Worm (Caenorhabditis elegans) whole organism, L3 larva: ENCODE measurements around the gene tag-77.

ENCODE experiments used
- R02D3.7 ChIP-seq: fragments of 150-350 bp; optimal IDR thresholded peaks from 2 replicates; lab custom pipeline; 2014; ENCODE audit warnings: missing biosample characterization, missing genetic modification characterization
- ZK546.5 ChIP-seq: sonication (generic microtip); optimal IDR thresholded peaks from 2 replicates; lab custom pipeline; 2017; ENCODE audit warnings: missing biosample characterization, missing genetic modification characterization
- aly-2 ChIP-seq: fragments of 150-350 bp; optimal IDR thresholded peaks from 2 replicates; lab custom pipeline; 2014; ENCODE audit warnings: missing biosample characterization, missing genetic modification characterization
- ama-1 ChIP-seq: fragments of 150-350 bp; optimal IDR thresholded peaks from 2 replicates; lab custom pipeline; 2018
- ceh-16 ChIP-seq: sonication (generic microtip); optimal IDR thresholded peaks from 2 replicates; lab custom pipeline; 2017; ENCODE audit warnings: missing biosample characterization, missing genetic modification characterization
- ceh-82 ChIP-seq: fragments of 150-350 bp; optimal IDR thresholded peaks from 2 replicates; lab custom pipeline; 2014; ENCODE audit warnings: missing biosample characterization, missing genetic modification characterization
- ceh-9 ChIP-seq: sonication (generic microtip); optimal IDR thresholded peaks from 2 replicates; lab custom pipeline; 2018; ENCODE audit warnings: missing biosample characterization, missing genetic modification characterization
- daf-12 ChIP-seq: fragments of 150-350 bp; optimal IDR thresholded peaks from 2 replicates; lab custom pipeline; 2014; ENCODE audit warnings: missing biosample characterization, missing genetic modification reagents, missing genetic modification characterization
- egl-5 ChIP-seq: fragments of 150-350 bp; optimal IDR thresholded peaks from 2 replicates; lab custom pipeline; 2017; ENCODE audit warnings: missing biosample characterization, missing genetic modification reagents, missing genetic modification characterization, inconsistent platforms
- elt-1 ChIP-seq: fragments of 150-350 bp; optimal IDR thresholded peaks from 2 replicates; lab custom pipeline; 2014; ENCODE audit warnings: missing biosample characterization, missing genetic modification characterization
- elt-2 ChIP-seq: sonication (generic microtip); optimal IDR thresholded peaks from 2 replicates; lab custom pipeline; 2016; ENCODE audit warnings: missing genetic modification reagents, mild to moderate bottlenecking, missing genetic modification characterization, missing compliant biosample characterization
- elt-3 ChIP-seq, 3 experiments: fragments of 150-350 bp in 1 of 3; sonication (generic microtip) in 2 of 3; optimal IDR thresholded peaks; 2 replicates in 2 of 3; 4 replicates in 1 of 3; lab custom pipeline; 2014 to 2017; ENCODE audit warnings: missing biosample characterization in 3 of 3, missing genetic modification characterization in 3 of 3
- fkh-10 ChIP-seq: sonication (generic microtip); optimal IDR thresholded peaks from 2 replicates; lab custom pipeline; 2017; ENCODE audit warnings: missing biosample characterization, missing genetic modification reagents, missing genetic modification characterization
- fkh-2 ChIP-seq: fragments of 150-350 bp; optimal IDR thresholded peaks from 2 replicates; lab custom pipeline; 2014; ENCODE audit warnings: missing biosample characterization, missing genetic modification reagents, missing genetic modification characterization
- fos-1 ChIP-seq: fragments of 150-350 bp; optimal IDR thresholded peaks from 2 replicates; lab custom pipeline; 2014; ENCODE audit warnings: missing biosample characterization, missing genetic modification characterization
- hmg-11 ChIP-seq: sonication (generic microtip); optimal IDR thresholded peaks from 2 replicates; lab custom pipeline; 2016; ENCODE audit warnings: missing genetic modification characterization, missing compliant biosample characterization
- jun-1 ChIP-seq: fragments of 150-350 bp; optimal IDR thresholded peaks from 2 replicates; lab custom pipeline; 2014; ENCODE audit warnings: missing biosample characterization, missing genetic modification reagents, missing genetic modification characterization
- lin-15B ChIP-seq: fragments of 150-350 bp; optimal IDR thresholded peaks from 2 replicates; lab custom pipeline; 2014; ENCODE audit warnings: missing biosample characterization, missing genetic modification characterization
- lin-39 ChIP-seq: fragments of 150-350 bp; optimal IDR thresholded peaks from 2 replicates; lab custom pipeline; 2018; ENCODE audit warnings: missing biosample characterization, missing genetic modification reagents, missing genetic modification characterization
- mml-1 ChIP-seq: fragments of 150-350 bp; sonication (generic microtip); optimal IDR thresholded peaks from 3 replicates; lab custom pipeline; 2014; ENCODE audit warnings: missing biosample characterization, missing genetic modification characterization
- nfya-1 ChIP-seq: sonication (generic microtip); optimal IDR thresholded peaks from 2 replicates; lab custom pipeline; 2017; ENCODE audit warnings: missing genetic modification characterization, mild to moderate bottlenecking, missing compliant biosample characterization, antibody characterized with exemption, moderate library complexity; ENCODE audit not compliant: insufficient read depth
- nhr-11 ChIP-seq: fragments of 150-350 bp; optimal IDR thresholded peaks from 2 replicates; lab custom pipeline; 2014; ENCODE audit warnings: missing biosample characterization, missing genetic modification characterization
- nhr-12 ChIP-seq: fragments of 150-350 bp; optimal IDR thresholded peaks from 2 replicates; lab custom pipeline; 2014; ENCODE audit warnings: missing biosample characterization, missing genetic modification characterization
- nhr-23 ChIP-seq: fragments of 150-350 bp; optimal IDR thresholded peaks from 2 replicates; lab custom pipeline; 2014; ENCODE audit warnings: missing biosample characterization, missing genetic modification reagents, missing genetic modification characterization
- nhr-237 ChIP-seq: fragments of 150-350 bp; optimal IDR thresholded peaks from 2 replicates; lab custom pipeline; 2014; ENCODE audit warnings: missing biosample characterization, missing genetic modification characterization
- nhr-25 ChIP-seq: sonication (generic microtip); optimal IDR thresholded peaks from 2 replicates; lab custom pipeline; 2017; ENCODE audit warnings: missing biosample characterization, missing genetic modification characterization
- nhr-28 ChIP-seq: fragments of 150-350 bp; optimal IDR thresholded peaks from 2 replicates; lab custom pipeline; 2014; ENCODE audit warnings: missing biosample characterization, missing genetic modification characterization
- nhr-76 ChIP-seq: fragments of 150-350 bp; sonication (generic microtip); optimal IDR thresholded peaks from 5 replicates; lab custom pipeline; 2014; ENCODE audit warnings: missing biosample characterization, missing genetic modification characterization
- nhr-77 ChIP-seq: fragments of 150-350 bp; optimal IDR thresholded peaks from 2 replicates; lab custom pipeline; 2014; ENCODE audit warnings: missing biosample characterization, missing genetic modification characterization
- pha-4 ChIP-seq: fragments of 150-350 bp; optimal IDR thresholded peaks from 2 replicates; lab custom pipeline; 2014; ENCODE audit warnings: missing biosample characterization, missing genetic modification reagents, missing genetic modification characterization
- pqm-1 ChIP-seq: fragments of 150-350 bp; optimal IDR thresholded peaks from 2 replicates; lab custom pipeline; 2017; ENCODE audit warnings: missing biosample characterization, missing genetic modification characterization, inconsistent platforms
- sea-2 ChIP-seq: fragments of 150-350 bp; sonication (generic microtip); optimal IDR thresholded peaks from 4 replicates; lab custom pipeline; 2014; ENCODE audit warnings: missing biosample characterization, missing genetic modification reagents, missing genetic modification characterization
- skn-1 ChIP-seq: fragments of 150-350 bp; optimal IDR thresholded peaks from 2 replicates; lab custom pipeline; 2014; ENCODE audit warnings: missing biosample characterization, missing genetic modification characterization
- snpc-4 ChIP-seq: fragments of 150-350 bp; optimal IDR thresholded peaks from 2 replicates; lab custom pipeline; 2014; ENCODE audit warnings: missing biosample characterization, missing genetic modification characterization
- unc-39 ChIP-seq: sonication (generic microtip); optimal IDR thresholded peaks from 4 replicates; lab custom pipeline; 2017; ENCODE audit warnings: missing biosample characterization, missing genetic modification characterization
- unc-62 ChIP-seq: fragments of 150-350 bp; sonication (generic microtip); optimal IDR thresholded peaks from 4 replicates; lab custom pipeline; 2014; ENCODE audit warnings: missing biosample characterization, missing genetic modification reagents, missing genetic modification characterization
- zag-1 ChIP-seq: fragments of 150-350 bp; optimal IDR thresholded peaks from 2 replicates; lab custom pipeline; 2014; ENCODE audit warnings: missing biosample characterization, missing genetic modification characterization
- ztf-11 ChIP-seq: fragments of 150-350 bp; optimal IDR thresholded peaks from 2 replicates; lab custom pipeline; 2014; ENCODE audit warnings: missing biosample characterization, missing genetic modification characterization
- ztf-4 ChIP-seq: fragments of 150-350 bp; optimal IDR thresholded peaks from 2 replicates; lab custom pipeline; 2014; ENCODE audit warnings: missing biosample characterization, missing genetic modification characterization

The tag-77 gene

DNA sequence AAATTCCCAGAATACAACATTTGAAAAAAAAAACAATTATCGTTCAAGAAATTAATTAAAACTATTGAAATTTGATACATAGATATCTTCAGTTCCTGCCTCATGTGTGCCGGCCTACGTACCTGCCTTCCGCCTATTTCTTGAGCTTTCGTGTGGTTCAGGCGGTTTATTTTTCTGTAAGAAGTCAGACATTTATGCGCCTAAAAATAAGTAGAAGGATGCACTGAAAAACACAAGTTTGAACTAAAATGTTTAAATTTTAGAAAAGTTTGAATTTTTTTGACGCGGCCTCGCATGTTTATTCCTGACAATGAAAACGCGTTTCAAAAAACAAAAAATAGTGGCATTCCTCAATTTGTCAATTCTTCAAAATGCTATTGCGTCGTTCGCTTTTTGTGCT is 36.6 kb downstream of the tag-77 start, which contains the start of gene C28C12.11:
TSS of gene C28C12.11 (plus strand) at position 301 of the 400 bp plus-strand sequence.
- TF ChIP-seq nhr-12 (tag; lab: Kevin White, UChicago), result no peak
- TF ChIP-seq nhr-77 (tag; lab: Kevin White, UChicago), result no peak
- no peak for TF ChIP-seq ama-1 (lab: Kevin White, UChicago)
- no peak for TF ChIP-seq daf-12 (tag; lab: Kevin White, UChicago)
- TF ChIP-seq R02D3.7 (tag; lab: Kevin White, UChicago), result no peak
- no peak for TF ChIP-seq ceh-9
- TF ChIP-seq pha-4 (tag; lab: Kevin White, UChicago), result no peak
- no peak for TF ChIP-seq nhr-76 (tag; lab: Kevin White, UChicago)
- no peak for TF ChIP-seq lin-15B (tag; lab: Kevin White, UChicago)
- TF ChIP-seq pqm-1 (tag; lab: Kevin White, UChicago), result no peak
- TF ChIP-seq zag-1 (tag; lab: Kevin White, UChicago), result no peak
- no peak for TF ChIP-seq elt-2 (tag; lab: Kevin White, UChicago)
- no peak for TF ChIP-seq lin-39
- TF ChIP-seq nhr-11 (tag; lab: Kevin White, UChicago), result no peak
- no peak for TF ChIP-seq nhr-23 (tag; lab: Kevin White, UChicago)
- TF ChIP-seq mml-1 (tag; lab: Kevin White, UChicago), result no peak

ce11 chrIV:8472493-8472892 is 37.9 kb downstream of the tag-77 start, which contains the start of gene oat-1:
Gene oat-1 (minus strand): TSS chrIV:8472593.
- no peak for TF ChIP-seq R02D3.7 (tag; lab: Kevin White, UChicago)
- TF ChIP-seq fos-1 (tag; lab: Kevin White, UChicago), result no peak
- TF ChIP-seq ZK546.5, result no peak
- no peak for TF ChIP-seq nhr-23 (tag; lab: Kevin White, UChicago)
- TF ChIP-seq nhr-76 (tag; lab: Kevin White, UChicago), result no peak
- TF ChIP-seq elt-2 (tag; lab: Kevin White, UChicago), result no peak
- TF ChIP-seq ceh-82 (tag; lab: Kevin White, UChicago), result no peak
- TF ChIP-seq ceh-16 (tag; lab: Kevin White, UChicago), result no peak
- no peak for TF ChIP-seq elt-1 (tag; lab: Kevin White, UChicago)
- TF ChIP-seq unc-39 (tag; lab: Kevin White, UChicago), result no peak

DNA sequence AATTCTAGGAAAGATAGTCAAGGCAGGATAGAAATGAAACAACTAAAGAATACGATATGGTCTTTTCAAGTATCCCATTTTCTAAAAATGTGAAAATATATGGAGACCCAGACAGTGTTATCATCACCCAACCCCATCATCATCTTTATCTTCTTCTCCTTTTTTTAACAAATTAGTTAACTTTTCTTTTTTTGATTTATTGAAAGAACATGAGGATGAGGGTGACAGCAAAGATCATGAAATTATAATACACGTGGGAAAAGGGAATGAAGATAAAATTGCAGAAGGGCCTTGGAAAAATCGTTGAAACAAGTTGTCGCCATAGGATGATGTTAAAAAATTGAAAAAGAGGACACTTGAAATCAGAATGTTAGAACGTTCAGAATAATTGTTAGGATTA is 46.2 kb downstream of the tag-77 start:
- TF ChIP-seq nhr-25 (tag; lab: Kevin White, UChicago), result no peak
- no peak for TF ChIP-seq nhr-28 (tag; lab: Kevin White, UChicago)
- TF ChIP-seq pha-4 (tag; lab: Kevin White, UChicago), result no peak
- no peak for TF ChIP-seq skn-1 (tag; lab: Kevin White, UChicago)
- no peak for TF ChIP-seq nhr-12 (tag; lab: Kevin White, UChicago)
- TF ChIP-seq egl-5 (tag; lab: Kevin White, UChicago), result no peak
- no peak for TF ChIP-seq sea-2 (GFP tag; lab: Kevin White, UChicago)
- TF ChIP-seq ceh-9, result no peak
- TF ChIP-seq hmg-11 (tag; lab: Kevin White, UChicago), result no peak
- TF ChIP-seq fkh-10 (GFP tag; lab: Kevin White, UChicago), result no peak
- no peak for TF ChIP-seq nhr-23 (tag; lab: Kevin White, UChicago)
- no peak for TF ChIP-seq lin-39
- no peak for TF ChIP-seq elt-3 (tag; optimal IDR thresholded peaks at IDR 0.05; lab: Kevin White, UChicago)
- TF ChIP-seq aly-2 (tag; lab: Kevin White, UChicago), result no peak
- no peak for TF ChIP-seq ztf-4 (tag; lab: Kevin White, UChicago)
- TF ChIP-seq nhr-237 (tag; lab: Kevin White, UChicago), result no peak
- TF ChIP-seq unc-62 (GFP tag; lab: Kevin White, UChicago), result no peak
- no peak for TF ChIP-seq fkh-2 (tag; lab: Kevin White, UChicago)
- TF ChIP-seq fos-1 (tag; lab: Kevin White, UChicago), result no peak
- no peak for TF ChIP-seq lin-15B (tag; lab: Kevin White, UChicago)

ce11 chrIV:8463716-8464115 is 46.6 kb downstream of the tag-77 start, which contains the start of gene str-176:
Gene str-176 (minus strand): TSS chrIV:8463816.
- TF ChIP-seq ceh-16 (tag; lab: Kevin White, UChicago), result no peak
- TF ChIP-seq ztf-11 (tag; lab: Kevin White, UChicago), result no peak
- no peak for TF ChIP-seq snpc-4 (tag; lab: Kevin White, UChicago)
- no peak for TF ChIP-seq nhr-28 (tag; lab: Kevin White, UChicago)
- no peak for TF ChIP-seq nfya-1 (tag; lab: Kevin White, UChicago)
- no peak for TF ChIP-seq nhr-76 (tag; lab: Kevin White, UChicago)
- TF ChIP-seq fkh-10 (GFP tag; lab: Kevin White, UChicago), result no peak
- no peak for TF ChIP-seq mml-1 (tag; lab: Kevin White, UChicago)
- no peak for TF ChIP-seq nhr-237 (tag; lab: Kevin White, UChicago)
- TF ChIP-seq daf-12 (tag; lab: Kevin White, UChicago), result no peak
- TF ChIP-seq fos-1 (tag; lab: Kevin White, UChicago), result no peak
- no peak for TF ChIP-seq nhr-12 (tag; lab: Kevin White, UChicago)
- TF ChIP-seq jun-1 (tag; lab: Kevin White, UChicago), result no peak
- no peak for TF ChIP-seq aly-2 (tag; lab: Kevin White, UChicago)
- no peak for TF ChIP-seq unc-39 (tag; lab: Kevin White, UChicago)
- TF ChIP-seq, all 47 proteins: peak for 0
